Fruit fly (Drosophila melanogaster): ENCODE measurements around the gene CLIP-190.

Gene CLIP-190

dm6 chr2L:17448435-17448834, 63.9 kb downstream of the CLIP-190 start (continued):
- TF ChIP-seq CG6654 (GFP tag; optimal IDR thresholded peaks at IDR 0.05): no peak
- peak; percentile 67; the same call in 2 of the 3 replicates for TF ChIP-seq ci (GFP tag; IDR thresholded peaks at IDR 0.05)

- no peak for TF ChIP-seq Stat92E (GFP tag; optimal IDR thresholded peaks at IDR 0.05)
- TF ChIP-seq CG13894 (tag; optimal IDR thresholded peaks at IDR 0.05): peak; percentile 7
- TF ChIP-seq CG1832 (GFP tag; optimal IDR thresholded peaks at IDR 0.05): no peak
- TF ChIP-seq zen2 (GFP tag; IDR thresholded peaks at IDR 0.05; ENCODE audit: partially characterized antibody): peak; percentile 17; the same call in 1 of the 3 replicates
- no peak for TF ChIP-seq E2f2 (GFP tag; IDR thresholded peaks at IDR 0.05)
- TF ChIP-seq exex (tag; optimal IDR thresholded peaks at IDR 0.05): peak; percentile 95
- TF ChIP-seq Jarid2 (GFP tag; optimal IDR thresholded peaks at IDR 0.05): peak; percentile 90
- no peak for TF ChIP-seq CG12104 (GFP tag; optimal IDR thresholded peaks at IDR 0.05)
- peak; percentile 6 for TF ChIP-seq Meics (GFP tag; optimal IDR thresholded peaks at IDR 0.05)
- no peak for TF ChIP-seq mld (GFP tag; IDR thresholded peaks at IDR 0.05; ENCODE audit: partially characterized antibody)
- no peak for TF ChIP-seq trh (GFP tag; optimal IDR thresholded peaks at IDR 0.05)
- peak; percentile 5 for TF ChIP-seq CG17568 (GFP tag; optimal IDR thresholded peaks at IDR 0.05)
- peak; percentile 12 for TF ChIP-seq schlank (tag; optimal IDR thresholded peaks at IDR 0.05)
- TF ChIP-seq sens-2 (GFP tag; IDR thresholded peaks at IDR 0.05): no peak
- TF ChIP-seq Sox102F (GFP tag; optimal IDR thresholded peaks at IDR 0.05): peak; percentile 27
- no peak for TF ChIP-seq fd96Cb (tag; optimal IDR thresholded peaks at IDR 0.05)
- TF ChIP-seq CG18599 (GFP tag; optimal IDR thresholded peaks at IDR 0.05): peak; percentile 2
- TF ChIP-seq CG6654 (GFP tag; optimal IDR thresholded peaks at IDR 0.05): no peak
- TF ChIP-seq CG10543 (GFP tag; optimal IDR thresholded peaks at IDR 0.05): no peak
- no peak for TF ChIP-seq vnd (GFP tag; IDR thresholded peaks at IDR 0.05; ENCODE audit: partially characterized antibody)
- TF ChIP-seq CG7357 (GFP tag; IDR thresholded peaks at IDR 0.05): no peak
- peak in 1 of 2 experiments; percentile 83 for TF ChIP-seq eve (GFP tag; optimal IDR thresholded peaks at IDR 0.05)
- peak; percentile 23 for TF ChIP-seq nau (GFP tag; optimal IDR thresholded peaks at IDR 0.05)
- TF ChIP-seq bab2 (GFP tag; optimal IDR thresholded peaks at IDR 0.05): no peak
- no peak for TF ChIP-seq h (optimal IDR thresholded peaks at IDR 0.05)
- no peak for TF ChIP-seq HHEX (GFP tag; optimal IDR thresholded peaks at IDR 0.05)
- TF ChIP-seq Dbx (GFP tag; IDR thresholded peaks at IDR 0.05): peak; percentile 11; the same call in 1 of the 3 replicates
- peak; percentile 37; the same call in 1 of the 2 replicates for TF ChIP-seq nerfin-2 (GFP tag; IDR thresholded peaks at IDR 0.05; ENCODE audit: partially characterized antibody)
- peak; percentile 42 for TF ChIP-seq CG13624 (GFP tag; optimal IDR thresholded peaks at IDR 0.05)
- peak; percentile 14 for TF ChIP-seq CG15514 (GFP tag; optimal IDR thresholded peaks at IDR 0.05)
- peak; percentile 31; the same call in 1 of the 2 replicates for TF ChIP-seq CG11085 (GFP tag; IDR thresholded peaks at IDR 0.05)
- TF ChIP-seq row (GFP tag; IDR thresholded peaks at IDR 0.05): peak; percentile 55; the same call in 2 of the 3 replicates
- peak; percentile 66 for TF ChIP-seq Myb (GFP tag; optimal IDR thresholded peaks at IDR 0.05)
- peak; percentile 2 to 43 for TF ChIP-seq bsh (GFP tag; optimal IDR thresholded peaks at IDR 0.05)
- TF ChIP-seq CG4404 (GFP tag; IDR thresholded peaks at IDR 0.05): no peak
- TF ChIP-seq mirr (GFP tag; optimal IDR thresholded peaks at IDR 0.05): peak; percentile 21
- TF ChIP-seq CG18262 (tag; optimal IDR thresholded peaks at IDR 0.05): peak; percentile 5
- TF ChIP-seq Blimp-1 (GFP tag; optimal IDR thresholded peaks at IDR 0.05): peak; percentile 58
- TF ChIP-seq CG11560 (tag; IDR thresholded peaks at IDR 0.05): peak; percentile 47; the same call in 1 of the 3 replicates
- no peak for TF ChIP-seq CG2875 (GFP tag; optimal IDR thresholded peaks at IDR 0.05)
- TF ChIP-seq caup (GFP tag; optimal IDR thresholded peaks at IDR 0.05; ENCODE audit: severe bottlenecking): no peak
- TF ChIP-seq CG13775 (GFP tag; optimal IDR thresholded peaks at IDR 0.05): no peak
- no peak for TF ChIP-seq CG5180 (GFP tag; optimal IDR thresholded peaks at IDR 0.05)
- TF ChIP-seq Ets65A (GFP tag): no peak
Measured at dm6 chr2L:17449608-17450504, 65.4 kb downstream of the CLIP-190 start, which contains the start of gene dl. Gene dl, minus strand, starts transcription at chr2L:17450364.
